Worm (Caenorhabditis elegans) whole organism, young adult: ENCODE results near the gene ttr-16.

Source experiments
- C06A6.2 ChIP-seq: fragments of 200-800 bp; sonication (Bioruptor generic); conservative IDR thresholded peaks from 2 replicates; pipeline ENCODE4 v1.3.6; 2022; ENCODE audit warnings: missing genetic modification characterization, missing compliant biosample characterization
- Y53G8AR.9 ChIP-seq: fragments of 200-800 bp; sonication (Bioruptor generic); conservative IDR thresholded peaks from 2 replicates; pipeline ENCODE4 v1.3.6; 2022; ENCODE audit warnings: missing genetic modification reagents, missing genetic modification characterization, missing compliant biosample characterization
- dpff-1 ChIP-seq: sonication (generic microtip); optimal IDR thresholded peaks from 2 replicates; lab custom pipeline; 2017; ENCODE audit warnings: mild to moderate bottlenecking, missing genetic modification characterization, missing compliant biosample characterization
- efl-1 ChIP-seq: fragments of 150-350 bp; optimal IDR thresholded peaks from 2 replicates; lab custom pipeline; 2014; ENCODE audit warnings: missing biosample characterization, missing genetic modification reagents, missing genetic modification characterization
- ets-4 ChIP-seq: fragments of 200-800 bp; sonication (Bioruptor generic); optimal IDR thresholded peaks from 2 replicates; lab custom pipeline; 2018; ENCODE audit warnings: mild to moderate bottlenecking, missing genetic modification characterization, missing compliant biosample characterization
- him-1 ChIP-seq: sonication (generic microtip); optimal IDR thresholded peaks from 2 replicates; lab custom pipeline; 2016; ENCODE audit warnings: missing genotype, missing genetic modification reagents, missing genetic modification characterization, missing compliant biosample characterization
- hmg-20 ChIP-seq: fragments of 200-800 bp; sonication (Bioruptor generic); IDR thresholded peaks from 2 replicates; pipeline ENCODE4 v1.3.6; 2022; ENCODE audit warnings: missing genetic modification reagents, missing genetic modification characterization, missing compliant biosample characterization
- mcd-1 ChIP-seq: fragments of 200-800 bp; sonication (Bioruptor generic); IDR thresholded peaks from 2 replicates; pipeline ENCODE4 v1.3.6; 2022; ENCODE audit warnings: missing genetic modification reagents, missing genetic modification characterization, missing compliant biosample characterization
- mxl-1 ChIP-seq: sonication (generic microtip); optimal IDR thresholded peaks from 2 replicates; lab custom pipeline; 2016; ENCODE audit warnings: missing genetic modification characterization, missing compliant biosample characterization
- nfya-2 ChIP-seq: fragments of 200-800 bp; sonication (Bioruptor generic); IDR thresholded peaks from 2 replicates; pipeline ENCODE4 v1.3.6; 2022; ENCODE audit warnings: missing genetic modification reagents, missing genetic modification characterization, missing compliant biosample characterization
- nhr-179 ChIP-seq: sonication (generic microtip); optimal IDR thresholded peaks from 2 replicates; lab custom pipeline; 2016; ENCODE audit warnings: mild to moderate bottlenecking, missing genetic modification characterization, missing compliant biosample characterization
- sea-2 ChIP-seq: fragments of 200-800 bp; sonication (Bioruptor generic); IDR thresholded peaks from 2 replicates; pipeline ENCODE4 v1.3.6; 2022; ENCODE audit warnings: missing genetic modification characterization, missing compliant biosample characterization

- TF ChIP-seq C06A6.2, result no peak
- TF ChIP-seq nhr-179 (tag; lab: Kevin White, UChicago), result no peak
- TF ChIP-seq hmg-20 (GFP tag; lab: Robert Waterston, UW), result no peak
- TF ChIP-seq ets-4, result no peak
- TF ChIP-seq mcd-1 (GFP tag; lab: Robert Waterston, UW), result no peak
- TF ChIP-seq efl-1 (GFP tag; lab: Kevin White, UChicago), result no peak
- TF ChIP-seq Y53G8AR.9 (GFP tag; lab: Robert Waterston, UW), result no peak
- TF ChIP-seq mxl-1, result no peak
- TF ChIP-seq dpff-1 (tag; lab: Kevin White, UChicago), result no peak
- TF ChIP-seq nfya-2 (GFP tag; lab: Robert Waterston, UW), result no peak
- no peak for TF ChIP-seq him-1 (tag; lab: Kevin White, UChicago)
- TF ChIP-seq sea-2 (GFP tag; lab: Robert Waterston, UW), result no peak
Observed at ce11 chrIV:11103501-11103900, 39.6 kb upstream of the ttr-16 start.
